Fruit fly (Drosophila melanogaster) whole organism, embryonic: ENCODE data around the gene IscU.

ENCODE experiments used
- Aef1 ChIP-seq: fragments of 200-800 bp; sonication (Bioruptor generic); IDR thresholded peaks from 3 replicates; pipeline ENCODE4 v1.3.6; 2022; ENCODE audit warnings: missing biosample characterization, missing genetic modification characterization
- Asciz ChIP-seq: fragments of 200-800 bp; sonication (Bioruptor generic); optimal IDR thresholded peaks from 2 replicates; lab custom pipeline; 2017; ENCODE audit warnings: missing biosample characterization, mild to moderate bottlenecking, missing genetic modification characterization, missing genetic modification reagents
- Atf-2 ChIP-seq: fragments of 200-800 bp; sonication (Bioruptor generic); optimal IDR thresholded peaks from 2 replicates; lab custom pipeline; 2016; ENCODE audit warnings: missing biosample characterization, missing genetic modification characterization
- C15 ChIP-seq: fragments of 200-800 bp; sonication (Bioruptor generic); IDR thresholded peaks from 3 replicates; pipeline ENCODE4 v1.3.6; 2022; ENCODE audit warnings: missing biosample characterization, missing genetic modification characterization
- CG1024 ChIP-seq: fragments of 200-800 bp; sonication (Bioruptor generic); IDR thresholded peaks from 2 replicates; pipeline ENCODE4 v1.3.6; 2022; ENCODE audit warnings: missing biosample characterization, missing genetic modification characterization
- CG11247 ChIP-seq: fragments of 200-800 bp; sonication (Bioruptor generic); IDR thresholded peaks from 2 replicates; pipeline ENCODE4 v1.3.6; 2022; ENCODE audit warnings: missing biosample characterization, missing genetic modification characterization
- CG11398 ChIP-seq: fragments of 200-800 bp; sonication (Bioruptor generic); optimal IDR thresholded peaks from 2 replicates; lab custom pipeline; 2016; ENCODE audit warnings: missing biosample characterization, missing genetic modification characterization
- CG12104 ChIP-seq: fragments of 200-800 bp; sonication (Bioruptor generic); optimal IDR thresholded peaks from 3 replicates; lab custom pipeline; 2016; ENCODE audit warnings: missing biosample characterization, missing genetic modification characterization
- CG14014 ChIP-seq: fragments of 200-800 bp; sonication (Bioruptor generic); IDR thresholded peaks from 2 replicates; pipeline ENCODE4 v1.3.6; 2022; ENCODE audit warnings: missing biosample characterization, missing genetic modification characterization
- CG15073 ChIP-seq: fragments of 200-800 bp; sonication (Bioruptor generic); optimal IDR thresholded peaks from 2 replicates; lab custom pipeline; 2016; ENCODE audit warnings: missing biosample characterization, missing genetic modification characterization
- CG17568 ChIP-seq: fragments of 200-800 bp; sonication (Bioruptor generic); optimal IDR thresholded peaks from 2 replicates; lab custom pipeline; 2018; ENCODE audit warnings: missing biosample characterization, mild to moderate bottlenecking, missing genetic modification characterization, moderate library complexity
- CG17612 ChIP-seq: fragments of 200-800 bp; sonication (Bioruptor generic); IDR thresholded peaks from 2 replicates; pipeline ENCODE4 v1.3.6; 2022; ENCODE audit warnings: missing biosample characterization, missing genetic modification characterization
- CG17912 ChIP-seq: fragments of 200-800 bp; sonication (Bioruptor generic); optimal IDR thresholded peaks from 2 replicates; lab custom pipeline; 2018; ENCODE audit warnings: missing biosample characterization, mild to moderate bottlenecking, missing genetic modification characterization
- CG18619 ChIP-seq: fragments of 200-800 bp; sonication (Bioruptor generic); optimal IDR thresholded peaks from 3 replicates; lab custom pipeline; 2017; ENCODE audit warnings: missing biosample characterization, mild to moderate bottlenecking, missing genetic modification characterization
- CG3065 ChIP-seq: fragments of 200-800 bp; sonication (Bioruptor generic); optimal IDR thresholded peaks from 2 replicates; lab custom pipeline; 2016; ENCODE audit warnings: missing biosample characterization, missing genetic modification characterization
- CG3726 ChIP-seq: fragments of 200-800 bp; sonication (Bioruptor generic); IDR thresholded peaks from 3 replicates; pipeline ENCODE4, ENCODE4 v1.3.6; 2022; ENCODE audit warnings: missing biosample characterization, missing genetic modification characterization
- CG4282 ChIP-seq: fragments of 200-800 bp; sonication (Bioruptor generic); optimal IDR thresholded peaks from 2 replicates; lab custom pipeline; 2016; ENCODE audit warnings: missing biosample characterization, missing genetic modification characterization
- CG7556 ChIP-seq: fragments of 200-800 bp; sonication (Bioruptor generic); optimal IDR thresholded peaks from 2 replicates; lab custom pipeline; 2017; ENCODE audit warnings: missing biosample characterization, mild to moderate bottlenecking, missing genetic modification characterization
- CG7786 ChIP-seq: fragments of 200-800 bp; sonication (Bioruptor generic); optimal IDR thresholded peaks from 2 replicates; lab custom pipeline; 2016; ENCODE audit warnings: missing biosample characterization, missing genetic modification characterization
- CG8089 ChIP-seq: fragments of 200-800 bp; sonication (Bioruptor generic); optimal IDR thresholded peaks from 3 replicates; lab custom pipeline; 2016; ENCODE audit warnings: missing biosample characterization, missing genetic modification characterization
- CTCF ChIP-seq: fragments of 200-800 bp; sonication (Bioruptor generic); optimal IDR thresholded peaks from 2 replicates; lab custom pipeline; 2017; ENCODE audit warnings: missing biosample characterization, mild to moderate bottlenecking, missing genetic modification characterization, moderate library complexity
- E2f2 ChIP-seq: fragments of 200-800 bp; sonication (Bioruptor generic); IDR thresholded peaks from 2 replicates; pipeline ENCODE4 v1.3.6; 2022; ENCODE audit warnings: missing biosample characterization, missing genetic modification characterization
- Gsc ChIP-seq: fragments of 200-800 bp; sonication (Bioruptor generic); IDR thresholded peaks from 2 replicates; pipeline ENCODE4 v1.3.6; 2022; ENCODE audit warnings: missing biosample characterization, missing genetic modification characterization
- Hey ChIP-seq: fragments of 200-800 bp; sonication (Bioruptor generic); optimal IDR thresholded peaks from 3 replicates; lab custom pipeline; 2018; ENCODE audit warnings: missing biosample characterization, mild to moderate bottlenecking, missing genetic modification characterization
- Med ChIP-seq: fragments of 200-800 bp; sonication (Bioruptor generic); peaks from one replicate; lab custom pipeline; 2016; ENCODE audit warnings: missing biosample characterization, missing genetic modification characterization, mild to moderate bottlenecking, inconsistent platforms, moderate library complexity
- Meics ChIP-seq: fragments of 200-800 bp; sonication (Bioruptor generic); optimal IDR thresholded peaks from 2 replicates; lab custom pipeline; 2017; ENCODE audit warnings: missing biosample characterization, mild to moderate bottlenecking, missing genetic modification characterization
- Neu2 ChIP-seq: fragments of 200-800 bp; sonication (Bioruptor generic); optimal IDR thresholded peaks from 3 replicates; lab custom pipeline; 2016; ENCODE audit warnings: missing biosample characterization, missing genetic modification characterization, borderline replicate concordance
- Nf-YB ChIP-seq: fragments of 200-800 bp; sonication (Bioruptor generic); optimal IDR thresholded peaks from 3 replicates; lab custom pipeline; 2019; ENCODE audit warnings: missing biosample characterization, mild to moderate bottlenecking, missing genetic modification characterization, moderate library complexity
- TFAM ChIP-seq: fragments of 200-800 bp; sonication (Bioruptor generic); optimal IDR thresholded peaks from 2 replicates; lab custom pipeline; 2017; ENCODE audit warnings: missing biosample characterization, missing genetic modification characterization, inconsistent platforms
- Tbp ChIP-seq: fragments of >200 bp; optimal IDR thresholded peaks from 2 replicates; lab custom pipeline; 2018; ENCODE audit warnings: missing biosample characterization, missing genetic modification characterization
- Trl ChIP-seq, 3 experiments: fragments of >200 bp in 2 of 3; fragments of 200-800 bp in 1 of 3; sonication (Bioruptor generic) in 1 of 3; optimal IDR thresholded peaks; 2 replicates in 1 of 3; 3 replicates in 2 of 3; lab custom pipeline; 2016 to 2017; ENCODE audit warnings: missing biosample characterization in 1 of 3, missing genetic modification characterization in 1 of 3
- Xbp1 ChIP-seq: fragments of 200-800 bp; sonication (Bioruptor generic); optimal IDR thresholded peaks from 3 replicates; lab custom pipeline; 2016; ENCODE audit warnings: missing biosample characterization, mild to moderate bottlenecking, missing genetic modification characterization
- aop ChIP-seq: fragments of 200-800 bp; sonication (Bioruptor generic); IDR thresholded peaks from 2 replicates; pipeline ENCODE4 v1.3.6; 2022; ENCODE audit warnings: missing biosample characterization, missing genetic modification characterization
- cad ChIP-seq: fragments of >200 bp; optimal IDR thresholded peaks from 2 replicates; lab custom pipeline; 2017; ENCODE audit warnings: missing biosample characterization, missing genetic modification characterization
- crc ChIP-seq: fragments of 200-800 bp; sonication (Bioruptor generic); optimal IDR thresholded peaks from 2 replicates; lab custom pipeline; 2016; ENCODE audit warnings: missing biosample characterization, missing genetic modification characterization
- croc ChIP-seq: fragments of 200-800 bp; sonication (Bioruptor generic); conservative IDR thresholded peaks from 3 replicates; pipeline ENCODE4 v1.3.6; 2022; ENCODE audit warnings: missing biosample characterization, missing genetic modification characterization
- gfzf ChIP-seq: fragments of 200-800 bp; sonication (Bioruptor generic); optimal IDR thresholded peaks from 2 replicates; lab custom pipeline; 2016; ENCODE audit warnings: missing biosample characterization, mild to moderate bottlenecking, missing genetic modification characterization, moderate library complexity
- gro ChIP-seq: fragments of 200-800 bp; sonication (Bioruptor generic); optimal IDR thresholded peaks from 2 replicates; lab custom pipeline; 2016; ENCODE audit warnings: missing biosample characterization, missing genetic modification characterization
- hb ChIP-seq: fragments of 200-800 bp; sonication (Bioruptor generic); IDR thresholded peaks from 3 replicates; pipeline ENCODE4 v1.3.6; 2022; ENCODE audit warnings: missing biosample characterization, missing genetic modification characterization; ENCODE audit not compliant: partially characterized antibody
- insv ChIP-seq, 2 experiments: fragments of 200-800 bp; sonication (Bioruptor generic); optimal IDR thresholded peaks; 3 replicates each; lab custom pipeline; 2016 to 2018; ENCODE audit warnings: missing biosample characterization in 2 of 2, missing genetic modification characterization in 2 of 2
- klu ChIP-seq: fragments of 200-800 bp; sonication (Bioruptor generic); IDR thresholded peaks from 2 replicates; pipeline ENCODE4 v1.3.6; 2022; ENCODE audit warnings: missing biosample characterization, missing genetic modification characterization
- mld ChIP-seq: fragments of 200-800 bp; sonication (Bioruptor generic); IDR thresholded peaks from 3 replicates; pipeline ENCODE4 v1.3.6; 2022; ENCODE audit warnings: missing biosample characterization, missing genetic modification characterization; ENCODE audit not compliant: partially characterized antibody
- oc ChIP-seq: fragments of 200-800 bp; sonication (Bioruptor generic); optimal IDR thresholded peaks from 2 replicates; lab custom pipeline; 2018; ENCODE audit warnings: missing biosample characterization, mild to moderate bottlenecking, missing genetic modification characterization, moderate library complexity
- pita ChIP-seq: fragments of 200-800 bp; sonication (Bioruptor generic); optimal IDR thresholded peaks from 2 replicates; lab custom pipeline; 2017; ENCODE audit warnings: missing biosample characterization, mild to moderate bottlenecking, missing genetic modification characterization
- pum ChIP-seq: fragments of 200-800 bp; sonication (Bioruptor generic); optimal IDR thresholded peaks from 2 replicates; lab custom pipeline; 2016; ENCODE audit warnings: missing biosample characterization, missing genetic modification characterization
- repo ChIP-seq: fragments of 200-800 bp; sonication (Bioruptor generic); optimal IDR thresholded peaks from 2 replicates; lab custom pipeline; 2016; ENCODE audit warnings: missing biosample characterization, missing genetic modification characterization
- sim ChIP-seq: fragments of 200-800 bp; sonication (Bioruptor generic); IDR thresholded peaks from 2 replicates; pipeline ENCODE4 v1.3.6; 2022; ENCODE audit warnings: missing biosample characterization, missing genetic modification characterization
- sisA ChIP-seq: fragments of 200-800 bp; sonication (Bioruptor generic); IDR thresholded peaks from 2 replicates; pipeline ENCODE4 v1.3.6; 2022; ENCODE audit warnings: missing biosample characterization, missing genetic modification characterization
- slou ChIP-seq: fragments of 200-800 bp; sonication (Bioruptor generic); optimal IDR thresholded peaks from 3 replicates; lab custom pipeline; 2016; ENCODE audit warnings: missing biosample characterization, missing genetic modification characterization
- twi ChIP-seq: fragments of 200-800 bp; optimal IDR thresholded peaks from 2 replicates; lab custom pipeline; 2019; ENCODE audit warnings: missing biosample characterization, mild to moderate bottlenecking, missing genetic modification characterization, moderate library complexity
- wdn ChIP-seq: fragments of 200-800 bp; sonication (Bioruptor generic); IDR thresholded peaks from 2 replicates; pipeline ENCODE4 v1.3.6; 2022; ENCODE audit warnings: missing biosample characterization, missing genetic modification characterization

Gene IscU

DNA sequence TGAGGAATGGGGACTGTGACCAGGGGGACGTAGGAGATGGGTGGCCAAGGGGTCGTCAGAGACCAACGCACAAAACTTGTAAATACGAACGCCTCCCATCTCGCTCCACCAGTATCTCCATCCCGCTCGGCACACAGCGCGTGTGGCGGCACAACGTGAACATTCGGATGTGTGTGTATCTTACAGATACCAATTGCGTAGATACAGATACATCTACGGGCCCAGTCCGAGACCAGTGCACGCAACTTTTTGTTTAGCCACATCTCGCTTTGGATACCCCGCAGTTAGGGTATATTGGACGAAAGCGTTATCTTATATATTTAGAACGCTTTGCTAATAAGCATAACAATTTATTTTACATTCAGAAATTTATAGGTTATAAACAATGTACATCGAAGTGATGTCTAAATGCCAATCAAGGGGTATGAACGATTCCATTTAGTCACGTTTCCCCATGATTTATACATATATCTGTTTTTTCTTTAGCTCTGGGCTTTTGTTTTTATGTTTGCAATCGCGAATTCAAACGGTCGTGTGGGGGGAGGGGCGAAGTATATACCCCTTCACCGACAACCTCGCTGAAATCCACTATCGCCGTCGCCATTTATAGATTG, 12.5 kb downstream of the IscU start (continued):
- TF ChIP-seq CG3726: peak; percentile 97
- TF ChIP-seq croc (GFP tag; lab: Robert Waterston, UW): peak; percentile 96
- no peak for TF ChIP-seq mld (GFP tag; lab: Robert Waterston, UW)
- peak; percentile 95 for TF ChIP-seq CG17912 (GFP tag; lab: Kevin White, UChicago)
- peak; percentile 92 for TF ChIP-seq slou (GFP tag; lab: Kevin White, UChicago)
- TF ChIP-seq hb (GFP tag; lab: Robert Waterston, UW): no peak
- TF ChIP-seq CG17568 (GFP tag; lab: Kevin White, UChicago): peak; percentile 98
- TF ChIP-seq Aef1 (GFP tag; lab: Robert Waterston, UW): peak; percentile 99
- peak; percentile 96 for TF ChIP-seq CG17612 (GFP tag; lab: Robert Waterston, UW)
- peak; percentile 99 for TF ChIP-seq CG18619 (GFP tag; lab: Kevin White, UChicago)
- TF ChIP-seq sim (GFP tag; lab: Robert Waterston, UW): peak; percentile 96
- peak; percentile 99 for TF ChIP-seq wdn (GFP tag; lab: Robert Waterston, UW)
- TF ChIP-seq oc (tag; lab: Kevin White, UChicago): peak; percentile 99
- TF ChIP-seq Tbp (GFP tag; lab: Kevin White, UChicago): no peak
- TF ChIP-seq Neu2 (GFP tag; lab: Kevin White, UChicago): peak; percentile 96
- peak; percentile 97 for TF ChIP-seq CG4282 (GFP tag; lab: Kevin White, UChicago)
- peak; percentile 98 for TF ChIP-seq CG7556 (GFP tag; lab: Kevin White, UChicago)
- TF ChIP-seq CG1024: peak; percentile 96
- peak; percentile 99 for TF ChIP-seq sisA (GFP tag; lab: Robert Waterston, UW)
- peak; percentile 95 for TF ChIP-seq twi (tag; lab: Kevin White, UChicago)
- peak; percentile 99 for TF ChIP-seq CG12104 (GFP tag; lab: Kevin White, UChicago)
- peak; percentile 98 for TF ChIP-seq C15 (GFP tag; lab: Robert Waterston, UW)
- TF ChIP-seq pum: peak; percentile 98
- peak; percentile 98 for TF ChIP-seq CG8089 (GFP tag; lab: Kevin White, UChicago)
- peak; percentile 89 for TF ChIP-seq Nf-YB (GFP tag; lab: Kevin White, UChicago)
- TF ChIP-seq Gsc (GFP tag; lab: Robert Waterston, UW): no peak
- TF ChIP-seq CG11247: peak; percentile 99
- peak; percentile 99 for TF ChIP-seq Atf-2 (GFP tag; lab: Kevin White, UChicago)
- peak; percentile 97 for TF ChIP-seq Asciz (GFP tag; lab: Kevin White, UChicago)
- TF ChIP-seq TFAM: peak; percentile 93
- peak; percentile 69 to 77 for TF ChIP-seq insv (GFP tag; optimal IDR thresholded peaks at IDR 0.05; lab: Kevin White, UChicago)
- TF ChIP-seq gfzf (GFP tag; lab: Kevin White, UChicago): peak; percentile 36
- peak; percentile 94 for TF ChIP-seq Hey (tag; lab: Kevin White, UChicago)
- no peak for TF ChIP-seq pita
- peak; percentile 99 for TF ChIP-seq Xbp1
- TF ChIP-seq CG15073: peak; percentile 86
- TF ChIP-seq gro: peak; percentile 99
- TF ChIP-seq CTCF (GFP tag; lab: Kevin White, UChicago): peak; percentile 75
- no peak for TF ChIP-seq Trl (optimal IDR thresholded peaks at IDR 0.05; lab: Kevin White, UChicago)
- TF ChIP-seq Trl (GFP tag; optimal IDR thresholded peaks at IDR 0.05; lab: Kevin White, UChicago): peak; percentile 99
- peak; percentile 92 for TF ChIP-seq aop (GFP tag; lab: Robert Waterston, UW)
- TF ChIP-seq E2f2 (GFP tag; lab: Robert Waterston, UW): peak; percentile 88
- TF ChIP-seq klu: peak; percentile 97
- TF ChIP-seq Meics (GFP tag; lab: Kevin White, UChicago): peak; percentile 99
- TF ChIP-seq CG14014 (GFP tag; lab: Robert Waterston, UW): peak; percentile 99
- TF ChIP-seq CG3065: peak; percentile 95
- TF ChIP-seq Med: peak; percentile 100
- peak; percentile 98 for TF ChIP-seq repo (GFP tag; lab: Kevin White, UChicago)
- peak; percentile 97 for TF ChIP-seq CG11398
- peak; percentile 99 for TF ChIP-seq CG7786
- TF ChIP-seq cad (GFP tag; lab: Kevin White, UChicago): no peak
- peak; percentile 98 for TF ChIP-seq crc (GFP tag; lab: Kevin White, UChicago)
